Worm (Caenorhabditis elegans) whole organism, late embryonic: Measurements from ENCODE around the gene ZK287.9.

Experiments used
- C08G9.2 ChIP-seq: sonication (generic microtip); optimal IDR thresholded peaks from 2 replicates; lab custom pipeline; 2016; ENCODE audit warnings: mild to moderate bottlenecking, missing genetic modification characterization, moderate library complexity, missing compliant biosample characterization
- C38D4.7 ChIP-seq: fragments of 200-800 bp; sonication (Bioruptor generic); optimal IDR thresholded peaks from 2 replicates; lab custom pipeline; 2018; ENCODE audit warnings: mild to moderate bottlenecking, missing genetic modification characterization, moderate library complexity, missing compliant biosample characterization
- F13H6.1 ChIP-seq: sonication (generic microtip); optimal IDR thresholded peaks from 2 replicates; lab custom pipeline; 2016; ENCODE audit warnings: missing genetic modification characterization, missing compliant biosample characterization
- K02D7.2 ChIP-seq: sonication (generic microtip); optimal IDR thresholded peaks from 2 replicates; lab custom pipeline; 2017; ENCODE audit warnings: mild to moderate bottlenecking, missing genetic modification characterization, missing compliant biosample characterization
- K09A11.1 ChIP-seq: sonication (generic microtip); optimal IDR thresholded peaks from 2 replicates; lab custom pipeline; 2017; ENCODE audit warnings: antibody characterized with exemption, mild to moderate bottlenecking, missing genetic modification characterization, missing compliant biosample characterization; ENCODE audit not compliant: insufficient read depth
- T23F11.4 ChIP-seq: fragments of 200-800 bp; sonication (Bioruptor generic); optimal IDR thresholded peaks from 2 replicates; lab custom pipeline; 2018; ENCODE audit warnings: mild to moderate bottlenecking, missing genetic modification characterization, missing compliant biosample characterization
- ahr-1 ChIP-seq: sonication (generic microtip); optimal IDR thresholded peaks from 2 replicates; lab custom pipeline; 2016; ENCODE audit warnings: missing genetic modification characterization, missing compliant biosample characterization
- ama-1 ChIP-seq: fragments of 150-350 bp; optimal IDR thresholded peaks from 2 replicates; lab custom pipeline; 2014
- ceh-14 ChIP-seq: sonication (generic microtip); optimal IDR thresholded peaks from 2 replicates; lab custom pipeline; 2016; ENCODE audit warnings: missing genotype, missing genetic modification characterization, missing compliant biosample characterization
- ceh-18 ChIP-seq: sonication (generic microtip); optimal IDR thresholded peaks from 2 replicates; lab custom pipeline; 2016; ENCODE audit warnings: missing genetic modification characterization, missing compliant biosample characterization
- ceh-19 ChIP-seq: fragments of 200-800 bp; sonication (Bioruptor generic); optimal IDR thresholded peaks from 2 replicates; lab custom pipeline; 2018; ENCODE audit warnings: mild to moderate bottlenecking, missing genetic modification characterization, missing compliant biosample characterization
- ceh-22 ChIP-seq: sonication (generic microtip); optimal IDR thresholded peaks from 2 replicates; lab custom pipeline; 2017; ENCODE audit warnings: missing biosample characterization, missing genetic modification characterization
- ceh-24 ChIP-seq: sonication (generic microtip); optimal IDR thresholded peaks from 2 replicates; lab custom pipeline; 2016; ENCODE audit warnings: mild to moderate bottlenecking, missing genetic modification characterization, missing compliant biosample characterization
- ceh-31 ChIP-seq: sonication (generic microtip); optimal IDR thresholded peaks from 2 replicates; lab custom pipeline; 2016; ENCODE audit warnings: missing genetic modification characterization, missing compliant biosample characterization
- dmd-4 ChIP-seq: sonication (generic microtip); optimal IDR thresholded peaks from 2 replicates; lab custom pipeline; 2016; ENCODE audit warnings: borderline replicate concordance, missing genetic modification characterization, missing compliant biosample characterization
- dve-1 ChIP-seq: sonication (generic microtip); optimal IDR thresholded peaks from 2 replicates; lab custom pipeline; 2017; ENCODE audit warnings: antibody characterized with exemption, mild to moderate bottlenecking, missing genetic modification characterization, missing compliant biosample characterization
- elt-2 ChIP-seq: sonication (generic microtip); optimal IDR thresholded peaks from 2 replicates; lab custom pipeline; 2016; ENCODE audit warnings: missing genetic modification reagents, missing genetic modification characterization, missing compliant biosample characterization
- elt-4 ChIP-seq: sonication (generic microtip); optimal IDR thresholded peaks from 2 replicates; lab custom pipeline; 2016; ENCODE audit warnings: missing genetic modification characterization, missing compliant biosample characterization
- ets-4 ChIP-seq: sonication (generic microtip); optimal IDR thresholded peaks from 2 replicates; lab custom pipeline; 2016; ENCODE audit warnings: missing genetic modification characterization, missing compliant biosample characterization
- eyg-1 ChIP-seq: sonication (generic microtip); optimal IDR thresholded peaks from 2 replicates; lab custom pipeline; 2016; ENCODE audit warnings: missing genotype, missing genetic modification characterization, missing compliant biosample characterization
- fax-1 ChIP-seq: sonication (generic microtip); optimal IDR thresholded peaks from 2 replicates; lab custom pipeline; 2016; ENCODE audit warnings: missing genotype, missing genetic modification characterization, missing compliant biosample characterization
- fkh-10 ChIP-seq: fragments of 150-350 bp; optimal IDR thresholded peaks from 2 replicates; lab custom pipeline; 2014; ENCODE audit warnings: missing biosample characterization, missing genetic modification reagents, missing genetic modification characterization
- fkh-6 ChIP-seq: sonication (generic microtip); optimal IDR thresholded peaks from 2 replicates; lab custom pipeline; 2016; ENCODE audit warnings: missing genetic modification characterization, missing compliant biosample characterization
- hlh-30 ChIP-seq: sonication (generic microtip); optimal IDR thresholded peaks from 2 replicates; lab custom pipeline; 2017; ENCODE audit warnings: antibody characterized with exemption, missing genetic modification characterization, missing compliant biosample characterization; ENCODE audit not compliant: insufficient read depth
- lim-6 ChIP-seq: sonication (generic microtip); optimal IDR thresholded peaks from 2 replicates; lab custom pipeline; 2016; ENCODE audit warnings: missing genetic modification characterization, missing compliant biosample characterization
- nhr-11 ChIP-seq: fragments of 150-350 bp; optimal IDR thresholded peaks from 2 replicates; lab custom pipeline; 2014; ENCODE audit warnings: missing biosample characterization, missing genetic modification characterization
- nhr-232 ChIP-seq: sonication (generic microtip); optimal IDR thresholded peaks from 2 replicates; lab custom pipeline; 2016; ENCODE audit warnings: missing genetic modification characterization, missing compliant biosample characterization
- pag-3 ChIP-seq: sonication (generic microtip); optimal IDR thresholded peaks from 2 replicates; lab custom pipeline; 2016; ENCODE audit warnings: missing compliant biosample characterization, missing genetic modification characterization, borderline replicate concordance
- pat-9 ChIP-seq: fragments of 200-800 bp; sonication (Bioruptor generic); optimal IDR thresholded peaks from 2 replicates; lab custom pipeline; 2018; ENCODE audit warnings: mild to moderate bottlenecking, missing genetic modification characterization, moderate library complexity, missing compliant biosample characterization
- pax-1 ChIP-seq: fragments of 150-350 bp; optimal IDR thresholded peaks from 2 replicates; lab custom pipeline; 2014; ENCODE audit warnings: missing biosample characterization, missing genetic modification characterization
- pqm-1 ChIP-seq: sonication (generic microtip); optimal IDR thresholded peaks from 2 replicates; lab custom pipeline; 2016; ENCODE audit warnings: missing genetic modification characterization, missing compliant biosample characterization
- rnt-1 ChIP-seq: sonication (generic microtip); optimal IDR thresholded peaks from 2 replicates; lab custom pipeline; 2016; ENCODE audit warnings: missing genetic modification characterization, missing compliant biosample characterization
- syd-9 ChIP-seq: sonication (generic microtip); optimal IDR thresholded peaks from 2 replicates; lab custom pipeline; 2016; ENCODE audit warnings: mild to moderate bottlenecking, missing genetic modification characterization, moderate library complexity, missing compliant biosample characterization
- tbx-2 ChIP-seq: sonication (generic microtip); optimal IDR thresholded peaks from 2 replicates; lab custom pipeline; 2016; ENCODE audit warnings: missing genetic modification characterization, missing compliant biosample characterization
- tbx-7 ChIP-seq: sonication (generic microtip); optimal IDR thresholded peaks from 2 replicates; lab custom pipeline; 2016; ENCODE audit warnings: missing genotype, missing genetic modification characterization, missing compliant biosample characterization
- unc-42 ChIP-seq: sonication (generic microtip); optimal IDR thresholded peaks from 2 replicates; lab custom pipeline; 2016; ENCODE audit warnings: missing genotype, missing genetic modification characterization, missing compliant biosample characterization
- unc-55 ChIP-seq: sonication (generic microtip); optimal IDR thresholded peaks from 2 replicates; lab custom pipeline; 2017; ENCODE audit warnings: missing biosample characterization, missing genetic modification reagents, missing genetic modification characterization
- unc-86 ChIP-seq: sonication (generic microtip); optimal IDR thresholded peaks from 2 replicates; lab custom pipeline; 2016; ENCODE audit warnings: missing genetic modification characterization, missing compliant biosample characterization

ZK287.9 gene

DNA sequence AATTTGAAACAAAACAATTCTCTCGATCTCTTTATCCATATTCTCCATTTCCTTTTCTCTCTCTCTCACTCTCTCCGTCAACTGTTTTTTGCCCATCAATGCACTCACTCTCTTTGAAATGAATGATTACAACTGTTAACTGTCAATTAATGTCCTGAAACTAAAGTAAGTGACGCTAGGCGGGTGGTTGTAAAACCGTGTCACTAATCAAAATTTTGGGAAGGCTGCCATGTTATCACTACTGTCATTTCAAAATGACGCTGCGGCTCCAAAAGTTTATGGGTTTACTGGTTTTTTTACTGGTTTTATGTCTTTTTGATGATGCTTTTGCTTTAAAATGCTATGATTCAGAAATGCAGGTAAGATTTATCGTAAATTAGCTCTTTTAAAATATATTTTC is at the start of gene ZK287.9:
Gene ZK287.9, plus strand, starts transcription at position 192 of the 400 bp plus-strand sequence.
- TF ChIP-seq unc-55 (GFP tag; lab: Kevin White, UChicago) (no peak), lim-6 (tag; lab: Kevin White, UChicago) (no peak), C08G9.2 (tag; lab: Kevin White, UChicago) (no peak), ceh-24 (tag; lab: Kevin White, UChicago) (no peak), elt-2 (no peak), pqm-1 (tag; lab: Kevin White, UChicago) (no peak), ceh-18 (tag; lab: Kevin White, UChicago) (no peak), nhr-232 (tag; lab: Kevin White, UChicago) (no peak), hlh-30 (tag; lab: Kevin White, UChicago) (no peak), fkh-6 (tag; lab: Kevin White, UChicago) (no peak), unc-42 (no peak), unc-86 (no peak)
- TF ChIP-seq, all 69 proteins: peak for 0

DNA sequence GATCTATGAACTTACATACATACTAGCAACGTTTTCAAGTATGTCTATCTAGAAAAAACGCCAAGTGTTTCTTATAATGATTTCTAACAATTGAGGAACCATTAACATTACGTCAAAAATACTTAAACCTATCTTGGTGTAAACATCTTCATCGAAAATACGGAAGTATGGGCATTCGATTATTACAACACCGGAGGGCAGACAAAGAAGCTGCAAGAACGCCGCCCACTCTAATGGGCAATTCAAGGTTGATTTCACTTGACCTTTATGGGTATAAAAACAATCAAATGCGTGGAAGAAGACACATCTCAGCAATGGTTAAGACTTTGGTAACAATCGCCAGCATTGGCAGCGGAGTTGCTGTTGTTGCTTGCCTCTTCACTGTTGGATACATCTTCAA is 49.5 kb upstream of the ZK287.9 start, which contains the start of gene col-146:
Gene col-146, plus strand, starts transcription at position 301 of the 400 bp plus-strand sequence.
- TF ChIP-seq unc-42 (no peak), fkh-10 (GFP tag; lab: Kevin White, UChicago) (no peak), pax-1 (tag; lab: Kevin White, UChicago) (no peak), dmd-4 (no peak), pqm-1 (tag; lab: Kevin White, UChicago) (no peak), K02D7.2 (no peak), ahr-1 (tag; lab: Kevin White, UChicago) (no peak), nhr-11 (tag; lab: Kevin White, UChicago) (no peak), nhr-232 (tag; lab: Kevin White, UChicago) (no peak), ceh-22 (no peak), tbx-7 (tag; lab: Kevin White, UChicago) (no peak), rnt-1 (no peak), dve-1 (no peak), T23F11.4 (GFP tag; lab: Kevin White, UChicago) (no peak), pag-3 (no peak), fax-1 (no peak), tbx-2 (no peak), ceh-31 (tag; lab: Kevin White, UChicago) (no peak)

DNA sequence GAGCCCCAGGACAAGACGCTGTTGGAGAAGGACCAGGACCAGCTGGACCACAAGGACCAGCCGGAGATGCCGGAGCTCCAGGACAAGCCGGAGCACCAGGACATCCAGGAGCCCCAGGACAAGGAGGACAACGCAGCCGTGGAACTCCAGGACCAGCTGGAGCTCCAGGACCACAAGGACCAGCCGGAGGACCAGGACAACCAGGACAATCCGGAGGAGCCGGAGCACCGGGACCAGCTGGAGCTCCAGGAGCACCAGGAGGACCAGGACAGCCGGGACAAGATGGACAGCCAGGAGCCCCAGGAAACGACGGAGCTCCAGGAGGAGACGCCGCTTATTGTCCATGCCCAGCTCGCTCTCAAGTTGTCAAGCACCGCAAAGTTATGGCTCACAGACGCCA is 48.6 kb upstream of the ZK287.9 start:
- TF ChIP-seq C38D4.7 (GFP tag; lab: Kevin White, UChicago) (no peak), syd-9 (tag; lab: Kevin White, UChicago) (no peak)

DNA sequence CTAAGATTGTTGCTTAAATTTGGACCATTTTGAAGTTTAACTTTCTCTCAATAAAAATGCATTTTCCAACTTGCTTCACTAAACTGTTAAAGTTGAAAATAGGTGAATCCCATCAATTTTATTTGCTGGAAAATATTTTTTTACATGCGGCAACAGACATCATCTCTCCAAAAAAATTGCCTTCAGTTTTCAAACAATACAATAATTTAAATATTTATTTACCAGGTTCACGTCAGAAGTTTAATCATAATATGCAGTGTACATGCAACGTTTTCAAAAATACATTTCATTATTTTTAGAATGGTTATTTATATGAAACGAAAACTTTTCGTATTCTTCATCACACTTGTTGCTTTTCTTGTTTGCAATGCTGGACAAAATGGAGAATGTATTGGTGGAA is 48.2 kb upstream of the ZK287.9 start, which contains the start of gene T06E4.5:
Gene T06E4.5, plus strand, starts transcription at position 301 of the 400 bp plus-strand sequence.
- no peak for TF ChIP-seq eyg-1 (tag; lab: Kevin White, UChicago)
- TF ChIP-seq K09A11.1 (tag; lab: Kevin White, UChicago) = no peak
- no peak for TF ChIP-seq ceh-18 (tag; lab: Kevin White, UChicago)
- TF ChIP-seq ceh-14 (tag; lab: Kevin White, UChicago) = no peak
- TF ChIP-seq dmd-4 = no peak
- TF ChIP-seq ceh-19 = no peak
- no peak for TF ChIP-seq hlh-30 (tag; lab: Kevin White, UChicago)
- TF ChIP-seq ahr-1 (tag; lab: Kevin White, UChicago) = no peak
- no peak for TF ChIP-seq syd-9 (tag; lab: Kevin White, UChicago)
- no peak for TF ChIP-seq pat-9 (tag; lab: Kevin White, UChicago)
- TF ChIP-seq elt-4 (tag; lab: Kevin White, UChicago) = no peak
- no peak for TF ChIP-seq ama-1 (lab: Kevin White, UChicago)
- TF ChIP-seq dve-1 = no peak
- TF ChIP-seq C08G9.2 (tag; lab: Kevin White, UChicago) = no peak
- TF ChIP-seq rnt-1 = no peak
- TF ChIP-seq fax-1 = no peak
- TF ChIP-seq ets-4 (tag; lab: Kevin White, UChicago) = no peak
- no peak for TF ChIP-seq F13H6.1 (tag; lab: Kevin White, UChicago)
- no peak for TF ChIP-seq C38D4.7 (GFP tag; lab: Kevin White, UChicago)
